Worm (Caenorhabditis elegans) whole organism, midembryonic: ENCODE measurements around the gene cpsf-4.

Experiments used
- T22C8.4 ChIP-seq: fragments of 200-800 bp; sonication (Bioruptor generic); IDR thresholded peaks from 2 replicates; pipeline ENCODE4 v1.3.6; 2022; ENCODE audit warnings: missing genetic modification characterization, missing compliant biosample characterization
- cog-1 ChIP-seq: sonication (generic microtip); optimal IDR thresholded peaks from 2 replicates; lab custom pipeline; 2016; ENCODE audit warnings: missing genetic modification characterization, missing compliant biosample characterization
- ztf-23 ChIP-seq: fragments of 200-800 bp; sonication (Bioruptor generic); IDR thresholded peaks from 2 replicates; pipeline ENCODE4 v1.3.6; 2022; ENCODE audit warnings: missing genetic modification reagents, missing genetic modification characterization, missing compliant biosample characterization

ce11 chrIV:12140959-12141358, 47.7 kb upstream of the cpsf-4 start, which contains the start of gene B0001.8:
- TF ChIP-seq cog-1 (tag; lab: Kevin White, UChicago) (no peak), ztf-23 (no peak), T22C8.4 (no peak)
